Worm (Caenorhabditis elegans) whole organism, L2 larva: ENCODE results near the gene srh-23.

ENCODE experiments used
- C34F6.9 ChIP-seq: fragments of 150-350 bp; optimal IDR thresholded peaks from 2 replicates; lab custom pipeline; 2014; ENCODE audit warnings: missing biosample characterization, missing genetic modification characterization
- F13H6.1 ChIP-seq: sonication (generic microtip); optimal IDR thresholded peaks from 2 replicates; lab custom pipeline; 2016; ENCODE audit warnings: missing genetic modification characterization, missing compliant biosample characterization
- Y55F3AM.14 ChIP-seq: fragments of 200-800 bp; sonication (Bioruptor generic); optimal IDR thresholded peaks from 2 replicates; lab custom pipeline; 2018; ENCODE audit warnings: mild to moderate bottlenecking, missing genetic modification characterization, missing compliant biosample characterization
- ZK546.5 ChIP-seq: sonication (generic microtip); optimal IDR thresholded peaks from 2 replicates; lab custom pipeline; 2017; ENCODE audit warnings: missing biosample characterization, missing genetic modification characterization
- alr-1 ChIP-seq: fragments of 150-350 bp; optimal IDR thresholded peaks from 2 replicates; lab custom pipeline; 2014; ENCODE audit warnings: missing biosample characterization, missing genetic modification characterization
- aly-2 ChIP-seq: fragments of 150-350 bp; optimal IDR thresholded peaks from 2 replicates; lab custom pipeline; 2014; ENCODE audit warnings: missing biosample characterization, missing genetic modification characterization
- ama-1 ChIP-seq: fragments of 150-350 bp; optimal IDR thresholded peaks from 2 replicates; lab custom pipeline; 2018; ENCODE audit warnings: inconsistent platforms
- blmp-1 ChIP-seq: sonication (generic microtip); optimal IDR thresholded peaks from 2 replicates; lab custom pipeline; 2017; ENCODE audit warnings: missing genetic modification characterization, mild to moderate bottlenecking, missing compliant biosample characterization, antibody characterized with exemption, moderate library complexity; ENCODE audit not compliant: insufficient read depth
- ceh-16 ChIP-seq: fragments of 150-350 bp; optimal IDR thresholded peaks from 2 replicates; lab custom pipeline; 2014; ENCODE audit warnings: missing biosample characterization, missing genetic modification characterization
- ceh-82 ChIP-seq: fragments of 150-350 bp; optimal IDR thresholded peaks from 2 replicates; lab custom pipeline; 2014; ENCODE audit warnings: missing biosample characterization, missing genetic modification characterization
- crh-2 ChIP-seq: sonication (generic microtip); optimal IDR thresholded peaks from 2 replicates; lab custom pipeline; 2017; ENCODE audit warnings: missing biosample characterization, missing genetic modification characterization
- dmd-4 ChIP-seq: sonication (generic microtip); optimal IDR thresholded peaks from 2 replicates; lab custom pipeline; 2017; ENCODE audit warnings: missing biosample characterization, missing genetic modification characterization
- elt-1 ChIP-seq: fragments of 150-350 bp; optimal IDR thresholded peaks from 2 replicates; lab custom pipeline; 2014; ENCODE audit warnings: missing biosample characterization, missing genetic modification characterization
- elt-3 ChIP-seq: sonication (generic microtip); optimal IDR thresholded peaks from 2 replicates; lab custom pipeline; 2017; ENCODE audit warnings: missing biosample characterization, missing genetic modification characterization
- fos-1 ChIP-seq: fragments of 150-350 bp; optimal IDR thresholded peaks from 2 replicates; lab custom pipeline; 2014; ENCODE audit warnings: missing biosample characterization, missing genetic modification characterization
- gmeb-1 ChIP-seq: fragments of 150-350 bp; optimal IDR thresholded peaks from 2 replicates; lab custom pipeline; 2014; ENCODE audit warnings: missing biosample characterization, missing genetic modification characterization
- lin-11 ChIP-seq: fragments of 150-350 bp; sonication (generic microtip); optimal IDR thresholded peaks from 2 replicates; lab custom pipeline; 2014; ENCODE audit warnings: missing biosample characterization, missing genetic modification characterization, inconsistent platforms, mixed read lengths
- lin-13 ChIP-seq: fragments of 150-350 bp; optimal IDR thresholded peaks from 2 replicates; lab custom pipeline; 2014; ENCODE audit warnings: missing biosample characterization, missing genetic modification reagents, missing genetic modification characterization
- lin-39 ChIP-seq: fragments of 150-350 bp; optimal IDR thresholded peaks from 2 replicates; lab custom pipeline; 2014; ENCODE audit warnings: missing biosample characterization, missing genetic modification reagents, missing genetic modification characterization
- lsy-2 ChIP-seq, 2 experiments: fragments of 150-350 bp in 1 of 2; sonication (generic microtip) in 1 of 2; optimal IDR thresholded peaks; 2 replicates each; lab custom pipeline; 2014 to 2017; ENCODE audit warnings: missing biosample characterization in 2 of 2, missing genetic modification characterization in 2 of 2
- mab-5 ChIP-seq: fragments of 150-350 bp; optimal IDR thresholded peaks from 2 replicates; lab custom pipeline; 2014; ENCODE audit warnings: missing biosample characterization, missing genetic modification characterization
- mbf-1 ChIP-seq: sonication (generic microtip); optimal IDR thresholded peaks from 2 replicates; lab custom pipeline; 2017; ENCODE audit warnings: missing biosample characterization, missing genetic modification characterization
- nhr-10 ChIP-seq: sonication (generic microtip); optimal IDR thresholded peaks from 2 replicates; lab custom pipeline; 2017; ENCODE audit warnings: missing biosample characterization, missing genetic modification characterization
- nhr-12 ChIP-seq: fragments of 150-350 bp; optimal IDR thresholded peaks from 2 replicates; lab custom pipeline; 2014; ENCODE audit warnings: missing biosample characterization, missing genetic modification characterization
- nhr-129 ChIP-seq: fragments of 150-350 bp; optimal IDR thresholded peaks from 2 replicates; lab custom pipeline; 2014; ENCODE audit warnings: missing biosample characterization, missing genetic modification characterization
- nhr-21 ChIP-seq: fragments of 150-350 bp; optimal IDR thresholded peaks from 2 replicates; lab custom pipeline; 2014; ENCODE audit warnings: missing biosample characterization, missing genetic modification characterization
- peb-1 ChIP-seq: fragments of 150-350 bp; optimal IDR thresholded peaks from 2 replicates; lab custom pipeline; 2014; ENCODE audit warnings: missing biosample characterization, missing genetic modification characterization
- skn-1 ChIP-seq: sonication (generic microtip); optimal IDR thresholded peaks from 2 replicates; lab custom pipeline; 2017; ENCODE audit warnings: missing biosample characterization, missing genetic modification characterization
- sma-3 ChIP-seq: sonication (generic microtip); optimal IDR thresholded peaks from 2 replicates; lab custom pipeline; 2016; ENCODE audit warnings: missing genetic modification reagents, missing genetic modification characterization, missing compliant biosample characterization
- sma-9 ChIP-seq, 2 experiments: fragments of 150-350 bp in 1 of 2; sonication (generic microtip) in 1 of 2; optimal IDR thresholded peaks; 2 replicates each; lab custom pipeline; 2014 to 2016; ENCODE audit warnings: missing genetic modification characterization in 2 of 2, mild to moderate bottlenecking in 1 of 2, missing biosample characterization in 1 of 2, missing compliant biosample characterization in 1 of 2, missing genetic modification reagents in 1 of 2, moderate library complexity in 1 of 2
- snpc-4 ChIP-seq: fragments of 150-350 bp; optimal IDR thresholded peaks from 2 replicates; lab custom pipeline; 2014; ENCODE audit warnings: missing biosample characterization, missing genetic modification characterization
- unc-39 ChIP-seq: fragments of 150-350 bp; optimal IDR thresholded peaks from 2 replicates; lab custom pipeline; 2014; ENCODE audit warnings: missing biosample characterization, missing genetic modification characterization
- unc-55 ChIP-seq: fragments of 150-350 bp; sonication (generic microtip); optimal IDR thresholded peaks from 3 replicates; lab custom pipeline; 2014; ENCODE audit warnings: missing biosample characterization, missing genetic modification reagents, missing genetic modification characterization
- unc-62 ChIP-seq: fragments of 150-350 bp; optimal IDR thresholded peaks from 2 replicates; lab custom pipeline; 2014; ENCODE audit warnings: missing biosample characterization, missing genetic modification reagents, missing genetic modification characterization
- ztf-4 ChIP-seq: fragments of 150-350 bp; optimal IDR thresholded peaks from 2 replicates; lab custom pipeline; 2014; ENCODE audit warnings: missing biosample characterization, missing genetic modification characterization

The srh-23 gene

ce11 chrV:4964020-4964635 lies 43.2 kb downstream of the srh-23 start:
- TF ChIP-seq blmp-1 (tag; lab: Kevin White, UChicago) (no peak), Y55F3AM.14 (GFP tag; lab: Kevin White, UChicago) (peak; percentile 9), unc-55 (GFP tag; lab: Kevin White, UChicago) (peak; percentile 22)
- TF ChIP-seq, all 48 proteins: peak for 2

DNA sequence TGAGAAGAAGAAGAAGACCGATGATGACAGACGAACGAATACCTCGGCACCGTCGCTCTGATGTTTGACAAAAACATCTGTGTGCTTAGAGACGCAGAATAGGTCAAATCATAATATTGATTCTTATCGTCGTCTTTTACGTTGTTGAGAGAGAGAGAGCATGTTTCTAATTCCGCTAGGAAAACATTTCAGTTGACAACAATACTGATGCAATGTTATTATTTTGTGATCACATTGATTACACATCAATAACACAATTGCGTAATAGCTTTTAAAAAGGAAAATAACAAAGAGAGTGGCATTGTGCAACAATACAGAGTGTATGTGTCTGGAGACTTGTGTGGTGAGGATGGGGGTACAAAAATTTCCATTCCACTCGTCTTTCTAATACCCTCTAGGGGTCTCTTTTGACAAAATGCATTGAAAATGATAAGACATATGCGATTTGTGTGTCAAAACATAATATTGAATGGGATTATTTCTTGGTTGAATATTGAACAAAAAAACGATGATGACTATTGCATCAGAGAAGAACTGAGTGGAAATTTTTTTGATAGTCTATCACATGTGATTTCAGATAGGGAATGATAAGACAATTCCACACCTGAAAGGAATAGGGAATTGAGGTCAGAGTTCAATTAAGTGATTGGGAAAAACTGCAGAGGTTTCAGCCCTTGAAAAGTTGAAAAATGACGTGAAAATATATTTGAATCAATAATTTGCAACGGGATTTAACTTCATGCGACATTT lies 43.9 kb downstream of the srh-23 start:
- TF ChIP-seq nhr-129 (tag; lab: Kevin White, UChicago): peak; percentile 48
- TF ChIP-seq unc-62: no peak
- TF ChIP-seq mab-5: no peak
- TF ChIP-seq mbf-1 (tag; lab: Kevin White, UChicago): no peak
- peak; percentile 48 for TF ChIP-seq sma-9 (GFP tag; optimal IDR thresholded peaks at IDR 0.05; lab: Kevin White, UChicago)
- TF ChIP-seq sma-9 (tag; optimal IDR thresholded peaks at IDR 0.05; lab: Kevin White, UChicago): no peak
- TF ChIP-seq F13H6.1 (tag; lab: Kevin White, UChicago): no peak
- no peak for TF ChIP-seq alr-1 (tag; lab: Kevin White, UChicago)
- peak; percentile 33 for TF ChIP-seq skn-1 (tag; lab: Kevin White, UChicago)
- no peak for TF ChIP-seq ama-1 (lab: Kevin White, UChicago)
- peak; percentile 38 for TF ChIP-seq crh-2 (tag; lab: Kevin White, UChicago)
- TF ChIP-seq fos-1 (tag; lab: Kevin White, UChicago): peak; percentile 57
- no peak for TF ChIP-seq aly-2 (tag; lab: Kevin White, UChicago)
- no peak for TF ChIP-seq peb-1 (tag; lab: Kevin White, UChicago)
- TF ChIP-seq Y55F3AM.14 (GFP tag; lab: Kevin White, UChicago): no peak
- no peak for TF ChIP-seq lin-39 (tag; lab: Kevin White, UChicago)
- no peak for TF ChIP-seq snpc-4 (tag; lab: Kevin White, UChicago)
- TF ChIP-seq unc-39 (tag; lab: Kevin White, UChicago): no peak

DNA sequence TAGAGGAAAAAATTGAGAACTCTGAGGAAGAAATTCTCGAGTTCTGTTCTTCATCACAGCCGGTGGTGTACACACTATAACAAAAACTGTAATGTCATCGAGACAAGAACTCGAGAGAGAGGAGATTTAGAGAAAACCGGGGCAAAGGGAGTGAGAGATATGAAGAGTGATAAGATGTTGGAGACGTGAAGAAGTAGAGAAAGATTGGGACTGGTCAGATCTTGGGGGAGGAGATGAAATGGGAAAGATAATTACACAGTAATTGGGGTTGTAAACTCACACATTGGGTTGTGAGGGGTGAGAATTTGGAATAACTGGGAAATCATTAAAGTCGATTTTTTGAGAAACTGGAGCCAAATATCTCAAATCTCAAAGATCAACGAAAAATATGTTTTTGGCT lies 44.9 kb downstream of the srh-23 start:
- no peak for TF ChIP-seq dmd-4 (tag; lab: Kevin White, UChicago)
- no peak for TF ChIP-seq lin-13 (GFP tag; lab: Kevin White, UChicago)
- TF ChIP-seq sma-9 (GFP tag; optimal IDR thresholded peaks at IDR 0.05; lab: Kevin White, UChicago): peak; percentile 26
- TF ChIP-seq sma-9 (tag; optimal IDR thresholded peaks at IDR 0.05; lab: Kevin White, UChicago): no peak
- TF ChIP-seq ZK546.5 (tag; lab: Kevin White, UChicago): no peak
- TF ChIP-seq snpc-4 (tag; lab: Kevin White, UChicago): no peak
- TF ChIP-seq ceh-16 (tag; lab: Kevin White, UChicago): no peak
- TF ChIP-seq gmeb-1 (tag; lab: Kevin White, UChicago): no peak
- TF ChIP-seq, all 48 proteins: peak for 1

ce11 chrV:4967238-4967637 lies 46.3 kb downstream of the srh-23 start:
- TF ChIP-seq ztf-4: no peak
- no peak for TF ChIP-seq lin-13 (GFP tag; lab: Kevin White, UChicago)
- TF ChIP-seq elt-1 (tag; lab: Kevin White, UChicago): no peak
- TF ChIP-seq nhr-12 (tag; lab: Kevin White, UChicago): no peak
- TF ChIP-seq alr-1 (tag; lab: Kevin White, UChicago): no peak
- TF ChIP-seq sma-3 (GFP tag; lab: Kevin White, UChicago): no peak
- TF ChIP-seq lsy-2 (tag; optimal IDR thresholded peaks at IDR 0.05; lab: Kevin White, UChicago): no peak
- TF ChIP-seq elt-3 (tag; lab: Kevin White, UChicago): no peak
- no peak for TF ChIP-seq lin-11
- no peak for TF ChIP-seq nhr-10 (tag; lab: Kevin White, UChicago)
- TF ChIP-seq C34F6.9 (tag; lab: Kevin White, UChicago): no peak
- no peak for TF ChIP-seq dmd-4 (tag; lab: Kevin White, UChicago)
- TF ChIP-seq ceh-82 (tag; lab: Kevin White, UChicago): no peak
- TF ChIP-seq unc-55 (GFP tag; lab: Kevin White, UChicago): no peak
- no peak for TF ChIP-seq crh-2 (tag; lab: Kevin White, UChicago)
- no peak for TF ChIP-seq nhr-129 (tag; lab: Kevin White, UChicago)
- no peak for TF ChIP-seq nhr-21 (tag; lab: Kevin White, UChicago)
- TF ChIP-seq F13H6.1 (tag; lab: Kevin White, UChicago): no peak
- TF ChIP-seq, all 48 proteins: peak for 0
